Worm (Caenorhabditis elegans) whole organism, late embryonic: ENCODE data around the gene dcn-1.

Source experiments
- T23F11.4 ChIP-seq: fragments of 200-800 bp; sonication (Bioruptor generic); optimal IDR thresholded peaks from 2 replicates; lab custom pipeline; 2018; ENCODE audit warnings: mild to moderate bottlenecking, missing genetic modification characterization, missing compliant biosample characterization
- ama-1 ChIP-seq: fragments of 150-350 bp; optimal IDR thresholded peaks from 2 replicates; lab custom pipeline; 2014
- ceh-22 ChIP-seq: sonication (generic microtip); optimal IDR thresholded peaks from 2 replicates; lab custom pipeline; 2017; ENCODE audit warnings: missing biosample characterization, missing genetic modification characterization
- dve-1 ChIP-seq: sonication (generic microtip); optimal IDR thresholded peaks from 2 replicates; lab custom pipeline; 2017; ENCODE audit warnings: antibody characterized with exemption, mild to moderate bottlenecking, missing genetic modification characterization, missing compliant biosample characterization
- elt-2 ChIP-seq: sonication (generic microtip); optimal IDR thresholded peaks from 2 replicates; lab custom pipeline; 2016; ENCODE audit warnings: missing genetic modification reagents, missing genetic modification characterization, missing compliant biosample characterization
- hlh-6 ChIP-seq: sonication (generic microtip); optimal IDR thresholded peaks from 2 replicates; lab custom pipeline; 2016; ENCODE audit warnings: missing genotype, missing genetic modification characterization, missing compliant biosample characterization
- nfya-1 ChIP-seq: sonication (generic microtip); optimal IDR thresholded peaks from 2 replicates; lab custom pipeline; 2017; ENCODE audit warnings: missing genetic modification characterization, mild to moderate bottlenecking, missing compliant biosample characterization, antibody characterized with exemption, moderate library complexity
- pag-3 ChIP-seq: sonication (generic microtip); optimal IDR thresholded peaks from 2 replicates; lab custom pipeline; 2016; ENCODE audit warnings: missing compliant biosample characterization, missing genetic modification characterization, borderline replicate concordance
- pha-4 ChIP-seq: fragments of 150-350 bp; optimal IDR thresholded peaks from 2 replicates; lab custom pipeline; 2018; ENCODE audit warnings: missing biosample characterization, missing genetic modification reagents, missing genetic modification characterization
- sox-4 ChIP-seq: sonication (generic microtip); optimal IDR thresholded peaks from 2 replicates; lab custom pipeline; 2017; ENCODE audit warnings: mild to moderate bottlenecking, missing genetic modification characterization, inconsistent platforms, missing compliant biosample characterization
- tbx-2 ChIP-seq: sonication (generic microtip); optimal IDR thresholded peaks from 2 replicates; lab custom pipeline; 2016; ENCODE audit warnings: missing genetic modification characterization, missing compliant biosample characterization
- unc-42 ChIP-seq: sonication (generic microtip); optimal IDR thresholded peaks from 2 replicates; lab custom pipeline; 2016; ENCODE audit warnings: missing genotype, missing genetic modification characterization, missing compliant biosample characterization
- unc-55 ChIP-seq: sonication (generic microtip); optimal IDR thresholded peaks from 2 replicates; lab custom pipeline; 2017; ENCODE audit warnings: missing biosample characterization, missing genetic modification reagents, missing genetic modification characterization

DNA sequence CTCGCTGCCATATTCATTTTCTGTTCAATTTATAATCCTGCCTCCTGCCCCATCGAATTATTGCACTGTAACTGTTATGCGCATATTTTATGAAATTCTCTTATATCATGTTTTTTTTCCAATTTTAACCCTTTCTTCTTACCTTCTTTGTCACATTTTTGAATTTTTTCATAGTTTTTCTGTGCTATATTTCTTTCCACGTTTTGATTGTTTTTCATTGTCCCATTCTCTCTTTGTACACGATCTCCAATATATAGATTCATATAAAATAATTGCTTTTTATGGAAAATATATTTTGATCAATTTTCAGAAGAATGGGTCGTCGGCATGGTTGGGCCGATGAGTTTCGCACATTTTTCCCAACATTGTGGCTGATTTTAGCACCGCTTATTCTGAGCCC, 36.1 kb downstream of the dcn-1 start, which contains the start of gene B0285.6:
- TF ChIP-seq pag-3 (no peak), sox-4 (tag; lab: Kevin White, UChicago) (no peak), ama-1 (no peak), nfya-1 (tag; lab: Kevin White, UChicago) (no peak), elt-2 (tag; lab: Kevin White, UChicago) (no peak), pha-4 (tag; lab: Kevin White, UChicago) (no peak), tbx-2 (tag; lab: Kevin White, UChicago) (no peak), T23F11.4 (no peak), ceh-22 (tag; lab: Kevin White, UChicago) (no peak), dve-1 (tag; lab: Kevin White, UChicago) (no peak), hlh-6 (tag; lab: Kevin White, UChicago) (no peak), unc-55 (no peak), unc-42 (tag; lab: Kevin White, UChicago) (no peak)
